Worm (Caenorhabditis elegans): Measurements from ENCODE around the gene nhr-70.

DNA sequence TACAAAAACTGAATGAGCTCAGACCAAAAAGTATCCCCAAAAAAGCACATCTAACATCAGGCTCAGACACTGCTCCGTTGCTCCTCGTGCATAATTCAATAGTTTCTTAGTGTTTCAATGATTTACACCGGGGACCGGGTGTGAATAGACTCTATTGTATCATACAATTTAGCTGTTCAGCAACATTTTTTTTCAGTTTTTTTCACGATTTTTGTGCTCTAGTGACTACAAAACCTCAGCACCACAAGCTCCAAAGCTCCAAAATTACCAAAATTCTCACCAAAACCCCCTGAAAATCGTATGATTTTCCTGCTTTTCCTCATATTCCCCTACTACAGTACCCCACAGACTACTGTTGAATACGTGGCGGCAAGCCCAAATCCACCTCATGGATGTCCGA lies 33.7 kb downstream of the nhr-70 start, which contains the start of gene egas-2:
- TF ChIP-seq sea-2 (GFP tag; optimal IDR thresholded peaks at IDR 0.05) (no peak), snpc-4 (tag; optimal IDR thresholded peaks at IDR 0.05) (no peak), lsy-12 (tag; optimal IDR thresholded peaks at IDR 0.05) (no peak), lin-39 (tag; optimal IDR thresholded peaks at IDR 0.05) (no peak), ama-1 (optimal IDR thresholded peaks at IDR 0.05) (no peak), fkh-10 (GFP tag; optimal IDR thresholded peaks at IDR 0.05) (no peak)
